Fruit fly (Drosophila melanogaster): ENCODE results near the gene ssx.

Gene ssx

dm6 chrX:1380350-1381060 is 10.1 kb downstream of the ssx start, which contains the start of the genes CG3719 and CG32813 (continued):
- TF ChIP-seq CG6276 (GFP tag; optimal IDR thresholded peaks at IDR 0.05): no peak
- no peak for TF ChIP-seq salr (GFP tag; optimal IDR thresholded peaks at IDR 0.05)
- TF ChIP-seq CG10669 (GFP tag; optimal IDR thresholded peaks at IDR 0.05): no peak
- no peak for TF ChIP-seq topi (GFP tag; optimal IDR thresholded peaks at IDR 0.05)
- TF ChIP-seq svp (GFP tag): peak; percentile 69
- TF ChIP-seq achi (GFP tag; optimal IDR thresholded peaks at IDR 0.05): peak; percentile 90
- TF ChIP-seq fkh (GFP tag; optimal IDR thresholded peaks at IDR 0.05): peak; percentile 89
- no peak for TF ChIP-seq dac (GFP tag; optimal IDR thresholded peaks at IDR 0.05)
- TF ChIP-seq Sox15 (GFP tag; optimal IDR thresholded peaks at IDR 0.05): no peak
- peak; percentile 45 for TF ChIP-seq lz (GFP tag; optimal IDR thresholded peaks at IDR 0.05)
- TF ChIP-seq esn (GFP tag; optimal IDR thresholded peaks at IDR 0.05): peak; percentile 44
- TF ChIP-seq Ets96B (tag; optimal IDR thresholded peaks at IDR 0.05): no peak
- TF ChIP-seq Met (GFP tag; optimal IDR thresholded peaks at IDR 0.05): no peak
- TF ChIP-seq CG11294 (GFP tag; IDR thresholded peaks at IDR 0.05): no peak

- TF ChIP-seq CG8119 (GFP tag; IDR thresholded peaks at IDR 0.05): no peak
- TF ChIP-seq OdsH (GFP tag; optimal IDR thresholded peaks at IDR 0.05): no peak
- TF ChIP-seq Ets21C (GFP tag; optimal IDR thresholded peaks at IDR 0.05): no peak
- peak; percentile 13 for TF ChIP-seq Eip78C (GFP tag)
- no peak for TF ChIP-seq fkh (GFP tag; optimal IDR thresholded peaks at IDR 0.05)
- TF ChIP-seq eg (GFP tag; IDR thresholded peaks at IDR 0.05): no peak
Measured at dm6 chrX:1381413-1381991, 11.1 kb downstream of the ssx start.

dm6 chrX:1382489-1382888 is 12.1 kb downstream of the ssx start:
- peak; percentile 18 for TF ChIP-seq fkh (GFP tag; optimal IDR thresholded peaks at IDR 0.05)
- TF ChIP-seq Gug (GFP tag; IDR thresholded peaks at IDR 0.05): no peak
- TF ChIP-seq OdsH (GFP tag; optimal IDR thresholded peaks at IDR 0.05): no peak

- TF ChIP-seq Gug (GFP tag; IDR thresholded peaks at IDR 0.05) (no peak), CG7368 (GFP tag; optimal IDR thresholded peaks at IDR 0.05) (no peak), CG3919 (GFP tag; optimal IDR thresholded peaks at IDR 0.05) (no peak), Ets96B (tag; optimal IDR thresholded peaks at IDR 0.05) (no peak), CG10669 (GFP tag; optimal IDR thresholded peaks at IDR 0.05) (no peak), dac (GFP tag; optimal IDR thresholded peaks at IDR 0.05) (no peak), CG9139 (GFP tag; optimal IDR thresholded peaks at IDR 0.05) (no peak), acj6 (GFP tag; optimal IDR thresholded peaks at IDR 0.05) (no peak)
Measured at dm6 chrX:1384232-1384631, 13.9 kb downstream of the ssx start.

dm6 chrX:1387149-1387752 is 16.9 kb downstream of the ssx start:
- TF ChIP-seq Eip93F (GFP tag; optimal IDR thresholded peaks at IDR 0.05) (peak; percentile 60), CG15336 (GFP tag; IDR thresholded peaks at IDR 0.05) (no peak), CG9139 (GFP tag; optimal IDR thresholded peaks at IDR 0.05) (no peak), CG6808 (GFP tag; optimal IDR thresholded peaks at IDR 0.05) (no peak), fkh (GFP tag; optimal IDR thresholded peaks at IDR 0.05) (peak; percentile 90), Sox15 (GFP tag; optimal IDR thresholded peaks at IDR 0.05) (no peak), CG11902 (GFP tag; optimal IDR thresholded peaks at IDR 0.05) (no peak), CG7368 (GFP tag; optimal IDR thresholded peaks at IDR 0.05) (no peak), ss (GFP tag; optimal IDR thresholded peaks at IDR 0.05) (no peak), CG4318 (GFP tag; optimal IDR thresholded peaks at IDR 0.05) (no peak), CG3032 (tag; optimal IDR thresholded peaks at IDR 0.05) (no peak), Met (GFP tag; optimal IDR thresholded peaks at IDR 0.05) (no peak), Sox102F (GFP tag; optimal IDR thresholded peaks at IDR 0.05) (no peak), CG16779 (tag; optimal IDR thresholded peaks at IDR 0.05) (no peak), Hr4 (GFP tag; optimal IDR thresholded peaks at IDR 0.05) (no peak), svp (GFP tag) (peak; percentile 75), vri (GFP tag; optimal IDR thresholded peaks at IDR 0.05) (peak; percentile 19)

All from whole organism, prepupa.